Worm (Caenorhabditis elegans): ENCODE data around the gene K09C8.2.

Gene K09C8.2

DNA sequence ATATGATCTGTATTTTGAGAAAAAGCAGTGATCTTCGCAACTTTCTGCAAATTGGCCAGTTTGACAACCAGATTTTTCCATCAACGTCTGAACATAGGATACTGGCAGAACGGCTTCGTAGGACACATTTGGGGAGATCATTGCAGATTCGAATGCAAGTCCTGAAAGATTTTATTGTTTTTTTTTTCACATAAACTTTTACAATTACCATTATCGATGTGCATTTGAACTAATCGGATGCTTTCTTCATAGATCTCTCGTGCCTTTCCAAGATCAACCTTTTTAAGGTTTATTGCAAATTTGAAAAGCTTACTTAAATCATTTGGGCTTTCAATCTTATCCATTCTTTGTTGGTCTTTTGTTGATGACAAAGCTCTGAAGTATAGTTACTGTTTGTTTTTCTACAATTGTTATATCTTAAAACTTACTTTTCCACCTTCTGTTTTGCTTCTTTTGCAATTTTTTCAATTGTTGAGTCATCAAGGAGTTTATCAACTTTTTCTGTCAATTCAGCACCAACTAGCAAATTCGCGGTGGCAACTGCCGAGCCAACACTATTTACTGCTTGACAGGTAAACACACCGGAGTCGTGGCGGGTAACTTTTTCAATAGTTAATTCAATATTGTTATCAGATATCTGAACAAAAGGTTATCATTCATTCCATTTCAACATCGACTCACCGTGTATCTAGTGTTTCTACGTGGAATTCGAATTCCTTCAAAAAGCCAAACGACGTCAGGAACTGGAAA is 17.4 kb downstream of the K09C8.2 start:
- no peak for TF ChIP-seq ZK546.5 (tag; optimal IDR thresholded peaks at IDR 0.05)

- TF ChIP-seq ZK546.5 (tag; optimal IDR thresholded peaks at IDR 0.05) (no peak), nfya-1 (tag; optimal IDR thresholded peaks at IDR 0.05; ENCODE audit: insufficient read depth) (no peak), nhr-67 (tag; optimal IDR thresholded peaks at IDR 0.05) (no peak), pha-4 (tag; optimal IDR thresholded peaks at IDR 0.05) (no peak), pqm-1 (tag; optimal IDR thresholded peaks at IDR 0.05) (no peak), ztf-11 (tag; optimal IDR thresholded peaks at IDR 0.05) (no peak), eor-1 (tag; optimal IDR thresholded peaks at IDR 0.05) (no peak), lin-39 (tag; optimal IDR thresholded peaks at IDR 0.05) (no peak), skn-1 (tag; optimal IDR thresholded peaks at IDR 0.05) (no peak)
Observed at ce11 chrX:10979186-10979585, 19.9 kb downstream of the K09C8.2 start, which contains the start of gene pxn-2. pxn-2 (minus strand) TSS chrX:10979286.

DNA sequence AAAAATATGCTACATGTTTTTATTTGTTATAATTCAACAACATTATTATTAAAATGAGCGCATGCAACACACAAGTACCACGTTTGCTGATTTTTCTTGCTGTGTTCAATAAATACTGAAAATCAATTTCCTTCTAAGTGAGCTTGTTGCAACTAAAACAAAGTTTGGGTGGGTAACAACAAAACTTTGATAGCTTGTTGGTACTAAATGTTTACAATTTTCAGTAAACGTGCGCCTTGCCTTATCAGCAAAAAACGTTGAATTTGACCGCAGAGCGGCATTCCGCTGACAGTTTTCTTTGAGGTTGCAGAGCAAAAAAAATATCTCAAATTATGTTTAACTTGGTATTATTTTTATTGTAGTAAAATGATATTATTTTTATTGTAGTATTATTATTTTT is 22.1 kb downstream of the K09C8.2 start:
- no peak for TF ChIP-seq ztf-4 (tag; optimal IDR thresholded peaks at IDR 0.05)
- no peak for TF ChIP-seq mml-1 (tag; optimal IDR thresholded peaks at IDR 0.05)
- TF ChIP-seq lin-39 (tag; optimal IDR thresholded peaks at IDR 0.05), result no peak
- TF ChIP-seq nhr-25 (tag; optimal IDR thresholded peaks at IDR 0.05), result no peak
- no peak for TF ChIP-seq daf-12 (tag; optimal IDR thresholded peaks at IDR 0.05)
- TF ChIP-seq lsy-12 (tag; optimal IDR thresholded peaks at IDR 0.05), result no peak
- TF ChIP-seq lin-15B (tag; optimal IDR thresholded peaks at IDR 0.05), result no peak
- TF ChIP-seq fkh-10 (GFP tag; optimal IDR thresholded peaks at IDR 0.05), result no peak
- no peak for TF ChIP-seq unc-39 (tag; optimal IDR thresholded peaks at IDR 0.05)
- TF ChIP-seq zag-1 (tag; optimal IDR thresholded peaks at IDR 0.05), result no peak

DNA sequence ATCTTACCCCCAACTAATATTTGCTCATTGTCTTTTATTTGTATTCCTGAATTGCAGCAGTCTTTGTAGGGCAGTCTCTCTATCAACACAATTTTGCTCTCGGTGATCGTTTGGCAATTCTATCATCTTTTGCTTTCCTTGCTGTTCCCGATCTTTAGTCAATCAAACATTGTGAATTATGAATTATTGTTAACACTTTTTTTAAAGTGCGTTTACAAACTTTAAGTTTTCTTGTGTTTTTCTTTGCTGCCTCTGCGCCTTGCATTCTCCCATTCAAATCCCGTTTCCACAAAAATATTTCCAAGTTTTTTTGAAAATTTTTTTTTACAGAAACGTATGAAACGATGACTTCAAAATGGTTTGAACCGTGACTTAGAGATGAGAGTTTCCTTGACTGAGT is 22.8 kb downstream of the K09C8.2 start, which contains the start of gene ver-4:
Gene ver-4 (plus strand): TSS at position 301 of the 400 bp plus-strand sequence.
- TF ChIP-seq tbx-2 (tag; optimal IDR thresholded peaks at IDR 0.05) (no peak), unc-62 (GFP tag; optimal IDR thresholded peaks at IDR 0.05) (no peak), ceh-82 (tag; optimal IDR thresholded peaks at IDR 0.05) (no peak), aly-2 (tag; optimal IDR thresholded peaks at IDR 0.05) (no peak), pqm-1 (tag; optimal IDR thresholded peaks at IDR 0.05) (no peak), ceh-16 (tag; optimal IDR thresholded peaks at IDR 0.05) (no peak), ZK546.5 (tag; optimal IDR thresholded peaks at IDR 0.05) (no peak), skn-1 (tag; optimal IDR thresholded peaks at IDR 0.05) (no peak), nfya-1 (tag; optimal IDR thresholded peaks at IDR 0.05; ENCODE audit: insufficient read depth) (no peak), nhr-11 (tag; optimal IDR thresholded peaks at IDR 0.05) (no peak), nhr-12 (tag; optimal IDR thresholded peaks at IDR 0.05) (no peak), pha-4 (tag; optimal IDR thresholded peaks at IDR 0.05) (no peak), egl-27 (tag; optimal IDR thresholded peaks at IDR 0.05) (no peak), unc-39 (tag; optimal IDR thresholded peaks at IDR 0.05) (no peak), daf-12 (tag; optimal IDR thresholded peaks at IDR 0.05) (no peak), elt-2 (tag; optimal IDR thresholded peaks at IDR 0.05) (no peak)

- no peak for TF ChIP-seq pha-4 (tag; optimal IDR thresholded peaks at IDR 0.05)
- no peak for TF ChIP-seq nhr-28 (tag; optimal IDR thresholded peaks at IDR 0.05)
- TF ChIP-seq elt-3 (tag; optimal IDR thresholded peaks at IDR 0.05), result no peak
- no peak for TF ChIP-seq nhr-43 (tag; optimal IDR thresholded peaks at IDR 0.05; ENCODE audit: poor library complexity, severe bottlenecking)
- no peak for TF ChIP-seq snpc-4 (tag; optimal IDR thresholded peaks at IDR 0.05)
- TF ChIP-seq ama-1 (optimal IDR thresholded peaks at IDR 0.05), result no peak
- TF ChIP-seq nhr-76 (tag; optimal IDR thresholded peaks at IDR 0.05), result no peak
- TF ChIP-seq unc-39 (tag; optimal IDR thresholded peaks at IDR 0.05), result no peak
- TF ChIP-seq skn-1 (tag; optimal IDR thresholded peaks at IDR 0.05), result no peak
- TF ChIP-seq ZK546.5 (tag; optimal IDR thresholded peaks at IDR 0.05), result no peak
- no peak for TF ChIP-seq fos-1 (tag; optimal IDR thresholded peaks at IDR 0.05)
- no peak for TF ChIP-seq elt-1 (tag; optimal IDR thresholded peaks at IDR 0.05)
- TF ChIP-seq fkh-2 (tag; optimal IDR thresholded peaks at IDR 0.05), result no peak
- no peak for TF ChIP-seq eor-1 (tag; optimal IDR thresholded peaks at IDR 0.05)
- no peak for TF ChIP-seq nhr-23 (tag; optimal IDR thresholded peaks at IDR 0.05)
- no peak for TF ChIP-seq egl-5 (tag; optimal IDR thresholded peaks at IDR 0.05)
- TF ChIP-seq nhr-12 (tag; optimal IDR thresholded peaks at IDR 0.05), result no peak
Observed at ce11 chrX:10989286-10989685, 30.1 kb downstream of the K09C8.2 start.

All from whole organism, L3 larva.